Worm (Caenorhabditis elegans): ENCODE data around the gene C54F6.3.

DNA sequence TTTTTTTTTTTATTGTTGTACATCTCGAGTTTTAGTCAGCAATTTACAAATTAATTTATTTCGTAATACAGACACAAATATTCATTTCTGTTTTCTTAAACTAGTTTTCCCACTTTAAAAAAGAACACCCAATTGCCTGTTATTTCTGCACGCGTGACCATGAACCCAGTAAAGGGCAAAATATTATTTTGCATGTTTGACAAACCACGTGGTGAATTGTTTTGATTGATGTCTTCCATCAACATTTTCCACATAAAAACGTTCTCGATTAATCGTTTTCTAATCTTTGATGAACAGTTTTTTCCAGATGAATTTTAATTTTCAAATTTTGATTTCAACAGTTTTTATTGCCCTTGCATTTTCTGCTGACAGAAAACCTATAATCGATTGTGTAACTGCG, 7.4 kb upstream of the C54F6.3 start, which contains the start of gene C54F6.18:
- no peak for TF ChIP-seq lin-39 (tag; optimal IDR thresholded peaks at IDR 0.05)
- TF ChIP-seq nhr-237 (tag; optimal IDR thresholded peaks at IDR 0.05): no peak

All from whole organism, L4 larva.